Worm (Caenorhabditis elegans) whole organism, early embryonic: Measurements from ENCODE around the gene nhr-117.

Experiments used
- B0310.2 ChIP-seq: sonication (generic microtip); optimal IDR thresholded peaks from 2 replicates; lab custom pipeline; 2016; ENCODE audit warnings: mild to moderate bottlenecking, missing genetic modification characterization, missing compliant biosample characterization
- F13C5.2 ChIP-seq: sonication (generic microtip); optimal IDR thresholded peaks from 2 replicates; lab custom pipeline; 2017; ENCODE audit warnings: mild to moderate bottlenecking, missing genetic modification characterization, inconsistent platforms, missing compliant biosample characterization
- aly-1 ChIP-seq: sonication (generic microtip); optimal IDR thresholded peaks from 2 replicates; lab custom pipeline; 2016; ENCODE audit warnings: missing genetic modification characterization, missing compliant biosample characterization
- ama-1 ChIP-seq: fragments of 150-350 bp; optimal IDR thresholded peaks from 2 replicates; lab custom pipeline; 2014
- ceh-13 ChIP-seq: fragments of 200-800 bp; sonication (Bioruptor generic); optimal IDR thresholded peaks from 2 replicates; lab custom pipeline; 2018; ENCODE audit warnings: mild to moderate bottlenecking, missing genetic modification characterization, missing compliant biosample characterization
- ceh-36 ChIP-seq: sonication (generic microtip); optimal IDR thresholded peaks from 2 replicates; lab custom pipeline; 2016; ENCODE audit warnings: missing genetic modification characterization, inconsistent platforms, missing compliant biosample characterization
- ets-7 ChIP-seq: sonication (generic microtip); optimal IDR thresholded peaks from 2 replicates; lab custom pipeline; 2016; ENCODE audit warnings: missing genotype, missing genetic modification characterization, missing compliant biosample characterization
- flt-1 ChIP-seq: fragments of 200-800 bp; sonication (Bioruptor generic); IDR thresholded peaks from 2 replicates; pipeline ENCODE4 v1.3.6; 2022; ENCODE audit warnings: missing genetic modification characterization, missing compliant biosample characterization
- hmbx-1 ChIP-seq: sonication (generic microtip); optimal IDR thresholded peaks from 2 replicates; lab custom pipeline; 2016; ENCODE audit warnings: mild to moderate bottlenecking, missing genetic modification characterization, missing compliant biosample characterization
- hmg-4 ChIP-seq: fragments of 200-800 bp; sonication (Bioruptor generic); optimal IDR thresholded peaks from 2 replicates; lab custom pipeline; 2018; ENCODE audit warnings: mild to moderate bottlenecking, missing genetic modification characterization, missing compliant biosample characterization
- hnd-1 ChIP-seq: sonication (generic microtip); optimal IDR thresholded peaks from 2 replicates; lab custom pipeline; 2016; ENCODE audit warnings: missing genetic modification characterization, missing compliant biosample characterization
- pes-1 ChIP-seq: fragments of 200-800 bp; sonication (Bioruptor generic); IDR thresholded peaks from 2 replicates; pipeline ENCODE4 v1.3.6; 2022; ENCODE audit warnings: missing genetic modification reagents, missing genetic modification characterization, missing compliant biosample characterization
- scrt-1 ChIP-seq: fragments of 200-800 bp; sonication (Bioruptor generic); IDR thresholded peaks from 2 replicates; pipeline ENCODE4 v1.3.6; 2022; ENCODE audit warnings: missing genetic modification characterization, missing compliant biosample characterization
- sea-1 ChIP-seq: fragments of 200-800 bp; sonication (Bioruptor generic); conservative IDR thresholded peaks from 2 replicates; pipeline ENCODE4 v1.3.6; 2022; ENCODE audit warnings: missing genetic modification characterization, missing compliant biosample characterization
- tbx-11 ChIP-seq: fragments of 200-800 bp; sonication (Bioruptor generic); IDR thresholded peaks from 2 replicates; pipeline ENCODE4 v1.3.6; 2022; ENCODE audit warnings: missing genetic modification characterization, missing compliant biosample characterization
- tbx-37 ChIP-seq: fragments of 200-800 bp; sonication (Bioruptor generic); conservative IDR thresholded peaks from 2 replicates; pipeline ENCODE4 v1.3.6; 2022; ENCODE audit warnings: missing genetic modification reagents, missing genetic modification characterization, missing compliant biosample characterization
- tra-4 ChIP-seq: sonication (generic microtip); optimal IDR thresholded peaks from 2 replicates; lab custom pipeline; 2017; ENCODE audit warnings: missing genetic modification characterization, missing compliant biosample characterization

Gene nhr-117

ce11 chrV:1621494-1621893 is at the start of gene nhr-117:
Gene nhr-117 (minus strand): TSS chrV:1621520.
- no peak for TF ChIP-seq ets-7
- TF ChIP-seq ceh-36 (tag; lab: Kevin White, UChicago), result no peak
- no peak for TF ChIP-seq tra-4 (tag; lab: Kevin White, UChicago)
- no peak for TF ChIP-seq hmbx-1 (tag; lab: Kevin White, UChicago)
- TF ChIP-seq scrt-1, result no peak
- TF ChIP-seq flt-1, result no peak
- no peak for TF ChIP-seq ama-1 (lab: Kevin White, UChicago)
- TF ChIP-seq B0310.2 (tag; lab: Kevin White, UChicago), result no peak
- TF ChIP-seq hnd-1, result no peak
- TF ChIP-seq pes-1, result no peak
- no peak for TF ChIP-seq hmg-4 (GFP tag; lab: Kevin White, UChicago)
- TF ChIP-seq aly-1 (tag; lab: Kevin White, UChicago), result no peak
- TF ChIP-seq tbx-37 (GFP tag; lab: Robert Waterston, UW), result no peak
- no peak for TF ChIP-seq F13C5.2
- TF ChIP-seq sea-1 (GFP tag; lab: Robert Waterston, UW), result no peak
- no peak for TF ChIP-seq ceh-13 (GFP tag; lab: Kevin White, UChicago)
- no peak for TF ChIP-seq tbx-11 (GFP tag; lab: Robert Waterston, UW)

- TF ChIP-seq ceh-36 (tag; lab: Kevin White, UChicago) (no peak), B0310.2 (tag; lab: Kevin White, UChicago) (no peak), ceh-13 (GFP tag; lab: Kevin White, UChicago) (no peak), hnd-1 (no peak), hmg-4 (GFP tag; lab: Kevin White, UChicago) (no peak), scrt-1 (no peak)
Measured at ce11 chrV:1668216-1668615, 46.9 kb upstream of the nhr-117 start, which contains the start of gene irld-42. Gene irld-42 (plus strand): TSS chrV:1668516.

ce11 chrV:1666904-1667303 is 45.6 kb upstream of the nhr-117 start, which contains the start of gene K04F1.8:
Gene K04F1.8 (plus strand): TSS chrV:1667204.
- TF ChIP-seq hmg-4 (GFP tag; lab: Kevin White, UChicago) (no peak), tbx-37 (GFP tag; lab: Robert Waterston, UW) (no peak)

ce11 chrV:1664921-1665320 is 43.6 kb upstream of the nhr-117 start, which contains the start of gene K04F1.9:
Gene K04F1.9 (plus strand): TSS chrV:1665221.
- TF ChIP-seq ceh-36 (tag; lab: Kevin White, UChicago) (no peak), ets-7 (no peak), ceh-13 (GFP tag; lab: Kevin White, UChicago) (no peak), scrt-1 (no peak), sea-1 (GFP tag; lab: Robert Waterston, UW) (no peak), tbx-37 (GFP tag; lab: Robert Waterston, UW) (no peak), tbx-11 (GFP tag; lab: Robert Waterston, UW) (no peak), aly-1 (tag; lab: Kevin White, UChicago) (no peak)

ce11 chrV:1662270-1662669 is 41.0 kb upstream of the nhr-117 start, which contains the start of gene irld-40:
Gene irld-40 (plus strand): TSS chrV:1662570.
- TF ChIP-seq hmbx-1 (tag; lab: Kevin White, UChicago) (no peak), ceh-13 (GFP tag; lab: Kevin White, UChicago) (no peak), sea-1 (GFP tag; lab: Robert Waterston, UW) (no peak), aly-1 (tag; lab: Kevin White, UChicago) (no peak), hmg-4 (GFP tag; lab: Kevin White, UChicago) (no peak), hnd-1 (no peak), pes-1 (no peak), F13C5.2 (no peak), B0310.2 (tag; lab: Kevin White, UChicago) (no peak)

ce11 chrV:1654845-1655244 is 33.5 kb upstream of the nhr-117 start, which contains the start of gene irld-11:
Gene irld-11 (plus strand): TSS chrV:1655145.
- TF ChIP-seq tbx-37 (GFP tag; lab: Robert Waterston, UW) (no peak), pes-1 (no peak)

ce11 chrV:1651045-1651444 is 29.7 kb upstream of the nhr-117 start, which contains the start of gene irld-44:
Gene irld-44 (plus strand): TSS chrV:1651345.
- no peak for TF ChIP-seq tbx-37 (GFP tag; lab: Robert Waterston, UW)
- no peak for TF ChIP-seq sea-1 (GFP tag; lab: Robert Waterston, UW)
- TF ChIP-seq ceh-13 (GFP tag; lab: Kevin White, UChicago), result no peak
- no peak for TF ChIP-seq pes-1
- no peak for TF ChIP-seq ama-1 (lab: Kevin White, UChicago)
- no peak for TF ChIP-seq B0310.2 (tag; lab: Kevin White, UChicago)
- no peak for TF ChIP-seq hmg-4 (GFP tag; lab: Kevin White, UChicago)

- TF ChIP-seq hnd-1 (no peak), pes-1 (no peak), tbx-11 (GFP tag; lab: Robert Waterston, UW) (no peak), ets-7 (no peak), ama-1 (lab: Kevin White, UChicago) (no peak), flt-1 (no peak), ceh-36 (tag; lab: Kevin White, UChicago) (no peak), scrt-1 (no peak), aly-1 (tag; lab: Kevin White, UChicago) (no peak), tbx-37 (GFP tag; lab: Robert Waterston, UW) (no peak)
Measured at ce11 chrV:1648000-1648399, 26.7 kb upstream of the nhr-117 start, which contains the start of gene irld-45. Gene irld-45 (plus strand): TSS chrV:1648300.

- TF ChIP-seq hmg-4 (GFP tag; lab: Kevin White, UChicago), result no peak
- no peak for TF ChIP-seq hnd-1
- no peak for TF ChIP-seq tra-4 (tag; lab: Kevin White, UChicago)
- no peak for TF ChIP-seq tbx-37 (GFP tag; lab: Robert Waterston, UW)
- TF ChIP-seq F13C5.2, result no peak
- TF ChIP-seq scrt-1, result no peak
- TF ChIP-seq pes-1, result no peak
- no peak for TF ChIP-seq B0310.2 (tag; lab: Kevin White, UChicago)
- TF ChIP-seq ceh-36 (tag; lab: Kevin White, UChicago), result no peak
- no peak for TF ChIP-seq ama-1 (lab: Kevin White, UChicago)
- no peak for TF ChIP-seq tbx-11 (GFP tag; lab: Robert Waterston, UW)
- no peak for TF ChIP-seq sea-1 (GFP tag; lab: Robert Waterston, UW)
Measured at ce11 chrV:1643886-1644285, 22.6 kb upstream of the nhr-117 start, which contains the start of gene alh-2. Gene alh-2 (plus strand): TSS chrV:1644169.
